Worm (Caenorhabditis elegans) whole organism, young adult: ENCODE data around the gene nduc-2.

Source experiments
- F10E7.11 ChIP-seq: sonication (generic microtip); optimal IDR thresholded peaks from 2 replicates; lab custom pipeline; 2017; ENCODE audit warnings: mild to moderate bottlenecking, missing genetic modification characterization, moderate library complexity, missing compliant biosample characterization
- Y67H2A.10 ChIP-seq: fragments of 200-800 bp; sonication (Bioruptor generic); conservative IDR thresholded peaks from 2 replicates; pipeline ENCODE4 v1.3.6; 2022; ENCODE audit warnings: missing genetic modification reagents, missing genetic modification characterization, missing compliant biosample characterization
- athp-1 ChIP-seq: sonication (generic microtip); optimal IDR thresholded peaks from 2 replicates; lab custom pipeline; 2017; ENCODE audit warnings: mild to moderate bottlenecking, missing genetic modification characterization, missing compliant biosample characterization
- ceh-40 ChIP-seq: fragments of 200-800 bp; sonication (Bioruptor generic); IDR thresholded peaks from 2 replicates; pipeline ENCODE4 v1.3.6; 2022; ENCODE audit warnings: missing genetic modification characterization, missing compliant biosample characterization
- dpl-1 ChIP-seq: fragments of 150-350 bp; optimal IDR thresholded peaks from 2 replicates; lab custom pipeline; 2014; ENCODE audit warnings: missing biosample characterization, missing genetic modification reagents, missing genetic modification characterization
- egl-44 ChIP-seq: fragments of 200-800 bp; sonication (Bioruptor generic); IDR thresholded peaks from 2 replicates; pipeline ENCODE4 v1.3.6; 2022; ENCODE audit warnings: missing genetic modification reagents, missing genetic modification characterization, missing compliant biosample characterization
- egrh-3 ChIP-seq: fragments of 200-800 bp; sonication (Bioruptor generic); IDR thresholded peaks from 2 replicates; pipeline ENCODE4 v1.3.6; 2022; ENCODE audit warnings: missing genetic modification reagents, missing genetic modification characterization, missing compliant biosample characterization
- ets-4 ChIP-seq: fragments of 200-800 bp; sonication (Bioruptor generic); optimal IDR thresholded peaks from 2 replicates; lab custom pipeline; 2018; ENCODE audit warnings: mild to moderate bottlenecking, missing genetic modification characterization, missing compliant biosample characterization
- lir-1 ChIP-seq: fragments of 200-800 bp; sonication (Bioruptor generic); conservative IDR thresholded peaks from 2 replicates; pipeline ENCODE4 v1.3.6; 2022; ENCODE audit warnings: missing genetic modification reagents, missing genetic modification characterization, missing compliant biosample characterization
- nhr-179 ChIP-seq: sonication (generic microtip); optimal IDR thresholded peaks from 2 replicates; lab custom pipeline; 2016; ENCODE audit warnings: mild to moderate bottlenecking, missing genetic modification characterization, missing compliant biosample characterization
- snpc-1.3 ChIP-seq: sonication (generic microtip); optimal IDR thresholded peaks from 2 replicates; lab custom pipeline; 2017; ENCODE audit warnings: missing genetic modification characterization, mild to moderate bottlenecking, missing compliant biosample characterization, antibody characterized with exemption, moderate library complexity, missing genotype, missing genetic modification reagents; ENCODE audit not compliant: insufficient read depth
- unc-62 ChIP-seq: fragments of 150-350 bp; optimal IDR thresholded peaks from 2 replicates; lab custom pipeline; 2014; ENCODE audit warnings: missing biosample characterization, missing genetic modification reagents, missing genetic modification characterization
- ztf-18 ChIP-seq: sonication (generic microtip); optimal IDR thresholded peaks from 2 replicates; lab custom pipeline; 2016; ENCODE audit warnings: missing genotype, mild to moderate bottlenecking, missing genetic modification characterization, missing compliant biosample characterization

ce11 chrIII:2800743-2801142 lies 14.1 kb downstream of the nduc-2 start:
- TF ChIP-seq athp-1 (tag; lab: Kevin White, UChicago), result no peak
- no peak for TF ChIP-seq ceh-40
- TF ChIP-seq F10E7.11 (tag; lab: Kevin White, UChicago), result no peak
- TF ChIP-seq ets-4 (GFP tag; lab: Kevin White, UChicago), result no peak
- no peak for TF ChIP-seq snpc-1.3 (tag; lab: Kevin White, UChicago)
- no peak for TF ChIP-seq ztf-18 (tag; lab: Kevin White, UChicago)
- no peak for TF ChIP-seq nhr-179
- no peak for TF ChIP-seq unc-62
- TF ChIP-seq egrh-3 (GFP tag; lab: Robert Waterston, UW), result no peak
- TF ChIP-seq dpl-1 (GFP tag; lab: Kevin White, UChicago), result no peak
- no peak for TF ChIP-seq lir-1 (GFP tag; lab: Robert Waterston, UW)
- TF ChIP-seq Y67H2A.10, result no peak
- no peak for TF ChIP-seq egl-44 (GFP tag; lab: Robert Waterston, UW)
